Worm (Caenorhabditis elegans) whole organism, L4/young adult: Measurements from ENCODE around the gene fbxa-44.

ENCODE experiments used
- dao-5 ChIP-seq: sonication (generic microtip); optimal IDR thresholded peaks from 2 replicates; lab custom pipeline; 2016; ENCODE audit warnings: missing genotype, missing genetic modification characterization, moderate library complexity, missing compliant biosample characterization
- him-1 ChIP-seq: sonication (generic microtip); optimal IDR thresholded peaks from 2 replicates; lab custom pipeline; 2016; ENCODE audit warnings: missing genotype, missing genetic modification reagents, missing genetic modification characterization, missing compliant biosample characterization

ce11 chrV:16902726-16903125 lies 13.7 kb downstream of the fbxa-44 start, which contains the start of gene srd-68:
- TF ChIP-seq dao-5 (tag; lab: Kevin White, UChicago) (no peak), him-1 (no peak)
